Worm (Caenorhabditis elegans) whole organism, young adult: Measurements from ENCODE around the gene T15B7.15.

Source experiments
- C06A6.2 ChIP-seq: fragments of 200-800 bp; sonication (Bioruptor generic); conservative IDR thresholded peaks from 2 replicates; pipeline ENCODE4 v1.3.6; 2022; ENCODE audit warnings: missing genetic modification characterization, missing compliant biosample characterization
- F33H1.4 ChIP-seq: fragments of 200-800 bp; sonication (Bioruptor generic); IDR thresholded peaks from 2 replicates; pipeline ENCODE4 v1.3.6; 2022; ENCODE audit warnings: missing genetic modification reagents, missing genetic modification characterization, missing compliant biosample characterization
- F52B5.7 ChIP-seq: sonication (generic microtip); optimal IDR thresholded peaks from 2 replicates; lab custom pipeline; 2016; ENCODE audit warnings: mild to moderate bottlenecking, missing genetic modification characterization, missing compliant biosample characterization
- F57C9.4 ChIP-seq: sonication (generic microtip); optimal IDR thresholded peaks from 2 replicates; lab custom pipeline; 2017; ENCODE audit warnings: mild to moderate bottlenecking, missing genetic modification characterization, missing compliant biosample characterization
- T26A5.8 ChIP-seq: sonication (generic microtip); optimal IDR thresholded peaks from 2 replicates; lab custom pipeline; 2016; ENCODE audit warnings: missing genetic modification characterization, missing compliant biosample characterization
- Y79H2A.3 ChIP-seq: fragments of 200-800 bp; sonication (Bioruptor generic); conservative IDR thresholded peaks from 2 replicates; pipeline ENCODE4 v1.3.6; 2022; ENCODE audit warnings: missing genetic modification reagents, missing genetic modification characterization, missing compliant biosample characterization
- Y95B8A.8 ChIP-seq: fragments of 200-800 bp; sonication (Bioruptor generic); IDR thresholded peaks from 2 replicates; pipeline ENCODE4 v1.3.6; 2022; ENCODE audit warnings: missing genetic modification reagents, missing genetic modification characterization, missing compliant biosample characterization
- aptf-3 ChIP-seq: fragments of 200-800 bp; sonication (Bioruptor generic); IDR thresholded peaks from 2 replicates; pipeline ENCODE4 v1.3.6; 2022; ENCODE audit warnings: missing genetic modification characterization, missing compliant biosample characterization
- atf-7 ChIP-seq: sonication (generic microtip); optimal IDR thresholded peaks from 2 replicates; lab custom pipeline; 2017; ENCODE audit warnings: mild to moderate bottlenecking, missing genetic modification characterization, missing compliant biosample characterization
- attf-5 ChIP-seq: fragments of 200-800 bp; sonication (Bioruptor generic); optimal IDR thresholded peaks from 2 replicates; lab custom pipeline; 2018; ENCODE audit warnings: mild to moderate bottlenecking, missing genetic modification characterization, missing compliant biosample characterization
- attf-6 ChIP-seq: fragments of 200-800 bp; sonication (Bioruptor generic); IDR thresholded peaks from 2 replicates; pipeline ENCODE4 v1.3.6; 2022; ENCODE audit warnings: missing genetic modification reagents, missing genetic modification characterization, missing compliant biosample characterization
- ceh-100 ChIP-seq: fragments of 200-800 bp; sonication (Bioruptor generic); IDR thresholded peaks from 2 replicates; pipeline ENCODE4 v1.3.6; 2022; ENCODE audit warnings: missing genetic modification reagents, missing genetic modification characterization, missing compliant biosample characterization
- chd-7 ChIP-seq: sonication (generic microtip); optimal IDR thresholded peaks from 2 replicates; lab custom pipeline; 2016; ENCODE audit warnings: mild to moderate bottlenecking, missing genetic modification characterization, moderate library complexity, missing compliant biosample characterization
- dox-1 ChIP-seq: fragments of 200-800 bp; sonication (Bioruptor generic); IDR thresholded peaks from 2 replicates; pipeline ENCODE4 v1.3.6; 2022; ENCODE audit warnings: missing genetic modification reagents, missing genetic modification characterization, missing compliant biosample characterization
- egl-44 ChIP-seq: fragments of 200-800 bp; sonication (Bioruptor generic); IDR thresholded peaks from 2 replicates; pipeline ENCODE4 v1.3.6; 2022; ENCODE audit warnings: missing genetic modification reagents, missing genetic modification characterization, missing compliant biosample characterization
- egrh-3 ChIP-seq: fragments of 200-800 bp; sonication (Bioruptor generic); IDR thresholded peaks from 2 replicates; pipeline ENCODE4 v1.3.6; 2022; ENCODE audit warnings: missing genetic modification reagents, missing genetic modification characterization, missing compliant biosample characterization
- fkh-3 ChIP-seq: sonication (generic microtip); optimal IDR thresholded peaks from 2 replicates; lab custom pipeline; 2016; ENCODE audit warnings: mild to moderate bottlenecking, missing genetic modification characterization, missing compliant biosample characterization
- hrde-1 ChIP-seq: sonication (generic microtip); optimal IDR thresholded peaks from 2 replicates; lab custom pipeline; 2016; ENCODE audit warnings: missing genetic modification characterization, mild to moderate bottlenecking, missing compliant biosample characterization, moderate library complexity, missing genotype, missing genetic modification reagents, borderline replicate concordance
- hsf-1 ChIP-seq: fragments of 200-800 bp; sonication (Bioruptor generic); IDR thresholded peaks from 2 replicates; pipeline ENCODE4 v1.3.6; 2022; ENCODE audit warnings: missing genetic modification reagents, missing genetic modification characterization, missing compliant biosample characterization
- lag-1 ChIP-seq: fragments of 200-800 bp; sonication (Bioruptor generic); IDR thresholded peaks from 2 replicates; pipeline ENCODE4 v1.3.6; 2022; ENCODE audit warnings: missing genetic modification reagents, missing genetic modification characterization, missing compliant biosample characterization
- let-607 ChIP-seq, 2 experiments: fragments of 200-800 bp in 1 of 2; sonication (Bioruptor generic) in 1 of 2; sonication (generic microtip) in 1 of 2; optimal IDR thresholded peaks; 2 replicates each; lab custom pipeline; 2016 to 2018; ENCODE audit warnings: mild to moderate bottlenecking in 2 of 2, missing compliant biosample characterization in 2 of 2, missing genetic modification characterization in 2 of 2, moderate library complexity in 2 of 2, missing genotype in 1 of 2
- lin-40 ChIP-seq: sonication (generic microtip); optimal IDR thresholded peaks from 2 replicates; lab custom pipeline; 2016; ENCODE audit warnings: missing genetic modification characterization, mild to moderate bottlenecking, missing compliant biosample characterization, missing genotype, missing genetic modification reagents
- lin-54 ChIP-seq: fragments of 200-800 bp; sonication (Bioruptor generic); optimal IDR thresholded peaks from 2 replicates; lab custom pipeline; 2018; ENCODE audit warnings: mild to moderate bottlenecking, missing genetic modification characterization, missing compliant biosample characterization
- mel-28 ChIP-seq: sonication (generic microtip); optimal IDR thresholded peaks from 2 replicates; lab custom pipeline; 2016; ENCODE audit warnings: borderline replicate concordance, mild to moderate bottlenecking, missing genetic modification characterization, missing compliant biosample characterization
- nfyb-1 ChIP-seq: fragments of 200-800 bp; sonication (Bioruptor generic); IDR thresholded peaks from 2 replicates; pipeline ENCODE4 v1.3.6; 2022; ENCODE audit warnings: missing genetic modification reagents, missing genetic modification characterization, missing compliant biosample characterization
- nhr-80 ChIP-seq: sonication (generic microtip); optimal IDR thresholded peaks from 2 replicates; lab custom pipeline; 2016; ENCODE audit warnings: missing genetic modification characterization, missing compliant biosample characterization
- rcor-1 ChIP-seq: fragments of 200-800 bp; sonication (Bioruptor generic); IDR thresholded peaks from 2 replicates; pipeline ENCODE4 v1.3.6; 2022; ENCODE audit warnings: missing genetic modification reagents, missing genetic modification characterization, missing compliant biosample characterization
- rec-8 ChIP-seq, 2 experiments: sonication (generic microtip); optimal IDR thresholded peaks; 2 replicates each; lab custom pipeline; 2016; ENCODE audit warnings: mild to moderate bottlenecking in 2 of 2, missing genetic modification characterization in 2 of 2, missing genetic modification reagents in 2 of 2, missing genotype in 2 of 2, missing biosample characterization in 1 of 2, missing compliant biosample characterization in 1 of 2, moderate library complexity in 1 of 2
- repo-1 ChIP-seq: sonication (generic microtip); optimal IDR thresholded peaks from 2 replicates; lab custom pipeline; 2017; ENCODE audit warnings: mild to moderate bottlenecking, missing genetic modification characterization, missing compliant biosample characterization
- rpc-1 ChIP-seq, 2 experiments: fragments of 150-350 bp in 1 of 2; sonication (generic microtip) in 1 of 2; optimal IDR thresholded peaks; 2 replicates each; lab custom pipeline; 2014 to 2018; ENCODE audit warnings: missing biosample characterization in 1 of 2, missing genetic modification characterization in 1 of 2, missing genetic modification reagents in 1 of 2, missing genotype in 1 of 2
- unc-62 ChIP-seq: fragments of 150-350 bp; optimal IDR thresholded peaks from 2 replicates; lab custom pipeline; 2014; ENCODE audit warnings: missing biosample characterization, missing genetic modification reagents, missing genetic modification characterization
- xnd-1 ChIP-seq: sonication (generic microtip); optimal IDR thresholded peaks from 2 replicates; lab custom pipeline; 2016; ENCODE audit warnings: missing genotype, missing genetic modification reagents, missing genetic modification characterization, missing compliant biosample characterization
- zfh-2 ChIP-seq: fragments of 200-800 bp; sonication (Bioruptor generic); conservative IDR thresholded peaks from 2 replicates; pipeline ENCODE4 v1.3.6; 2022; ENCODE audit warnings: missing genetic modification reagents, missing genetic modification characterization, missing compliant biosample characterization
- ztf-26 ChIP-seq: sonication (generic microtip); optimal IDR thresholded peaks from 2 replicates; lab custom pipeline; 2017; ENCODE audit warnings: missing genetic modification characterization, missing compliant biosample characterization
- ztf-3 ChIP-seq: fragments of 200-800 bp; sonication (Bioruptor generic); optimal IDR thresholded peaks from 2 replicates; lab custom pipeline; 2018; ENCODE audit warnings: mild to moderate bottlenecking, missing genetic modification characterization, missing compliant biosample characterization

The T15B7.15 gene

ce11 chrV:6839008-6839407 is 543 bp upstream of the T15B7.15 start, which contains the start of gene hpo-8:
Gene hpo-8 (plus strand): TSS chrV:6839289.
- no peak for TF ChIP-seq C06A6.2

ce11 chrV:6836036-6836435 is 2.4 kb downstream of the T15B7.15 start:
- no peak for TF ChIP-seq rcor-1
- TF ChIP-seq ztf-3 (GFP tag; lab: Kevin White, UChicago): no peak
- no peak for TF ChIP-seq nhr-80 (tag; lab: Kevin White, UChicago)
- TF ChIP-seq egrh-3 (GFP tag; lab: Robert Waterston, UW): peak; percentile 86
- peak; percentile 76 for TF ChIP-seq zfh-2
- TF ChIP-seq chd-7 (tag; lab: Kevin White, UChicago): no peak
- TF ChIP-seq Y79H2A.3: no peak
- no peak for TF ChIP-seq let-607 (tag; optimal IDR thresholded peaks at IDR 0.05; lab: Kevin White, UChicago)
- TF ChIP-seq F52B5.7 (tag; lab: Kevin White, UChicago): no peak
- TF ChIP-seq lin-40 (tag; lab: Kevin White, UChicago): no peak
- TF ChIP-seq T26A5.8 (tag; lab: Kevin White, UChicago): no peak
- no peak for TF ChIP-seq egl-44 (GFP tag; lab: Robert Waterston, UW)
- no peak for TF ChIP-seq rec-8 (tag; optimal IDR thresholded peaks at IDR 0.05; lab: Kevin White, UChicago)
- TF ChIP-seq attf-6 (GFP tag; lab: Robert Waterston, UW): no peak
- TF ChIP-seq aptf-3 (GFP tag; lab: Robert Waterston, UW): no peak
- TF ChIP-seq nfyb-1 (GFP tag; lab: Robert Waterston, UW): no peak

ce11 chrV:6835242-6835641 is 3.2 kb downstream of the T15B7.15 start, which contains the start of the genes T15B7.14 and col-143:
Gene T15B7.14 (minus strand): TSS chrV:6835342.
Gene col-143 (plus strand): TSS chrV:6835635.
- TF ChIP-seq mel-28 (tag; lab: Kevin White, UChicago) (no peak), hrde-1 (tag; lab: Kevin White, UChicago) (no peak), ztf-26 (no peak), rpc-1 (optimal IDR thresholded peaks at IDR 0.05; lab: Kevin White, UChicago) (no peak), rpc-1 (tag; optimal IDR thresholded peaks at IDR 0.05; lab: Kevin White, UChicago) (no peak), ceh-100 (GFP tag; lab: Robert Waterston, UW) (no peak), repo-1 (tag; lab: Kevin White, UChicago) (no peak), F33H1.4 (no peak), xnd-1 (tag; lab: Kevin White, UChicago) (no peak), hsf-1 (GFP tag; lab: Robert Waterston, UW) (no peak), atf-7 (no peak), lag-1 (GFP tag; lab: Robert Waterston, UW) (no peak), fkh-3 (tag; lab: Kevin White, UChicago) (no peak), attf-5 (GFP tag; lab: Kevin White, UChicago) (no peak), ztf-3 (GFP tag; lab: Kevin White, UChicago) (no peak), unc-62 (GFP tag; lab: Kevin White, UChicago) (no peak), dox-1 (no peak), F57C9.4 (tag; lab: Kevin White, UChicago) (no peak), egl-44 (GFP tag; lab: Robert Waterston, UW) (no peak), lin-54 (GFP tag; lab: Kevin White, UChicago) (no peak), Y95B8A.8 (GFP tag; lab: Robert Waterston, UW) (no peak)
- TF ChIP-seq, all 124 proteins: peak for 0
